Worm (Caenorhabditis elegans) whole organism, L3 larva: ENCODE results near the gene cutl-29.

Experiments
- R02D3.7 ChIP-seq: fragments of 150-350 bp; optimal IDR thresholded peaks from 2 replicates; lab custom pipeline; 2014; ENCODE audit warnings: missing biosample characterization, missing genetic modification characterization
- aly-2 ChIP-seq: fragments of 150-350 bp; optimal IDR thresholded peaks from 2 replicates; lab custom pipeline; 2014; ENCODE audit warnings: missing biosample characterization, missing genetic modification characterization
- elt-1 ChIP-seq: fragments of 150-350 bp; optimal IDR thresholded peaks from 2 replicates; lab custom pipeline; 2014; ENCODE audit warnings: missing biosample characterization, missing genetic modification characterization
- fos-1 ChIP-seq: fragments of 150-350 bp; optimal IDR thresholded peaks from 2 replicates; lab custom pipeline; 2014; ENCODE audit warnings: missing biosample characterization, missing genetic modification characterization
- jun-1 ChIP-seq: fragments of 150-350 bp; optimal IDR thresholded peaks from 2 replicates; lab custom pipeline; 2014; ENCODE audit warnings: missing biosample characterization, missing genetic modification reagents, missing genetic modification characterization
- lin-15B ChIP-seq: fragments of 150-350 bp; optimal IDR thresholded peaks from 2 replicates; lab custom pipeline; 2014; ENCODE audit warnings: missing biosample characterization, missing genetic modification characterization
- lin-39 ChIP-seq: fragments of 150-350 bp; optimal IDR thresholded peaks from 2 replicates; lab custom pipeline; 2018; ENCODE audit warnings: missing biosample characterization, missing genetic modification reagents, missing genetic modification characterization
- mml-1 ChIP-seq: fragments of 150-350 bp; sonication (generic microtip); optimal IDR thresholded peaks from 3 replicates; lab custom pipeline; 2014; ENCODE audit warnings: missing biosample characterization, missing genetic modification characterization
- nhr-25 ChIP-seq: sonication (generic microtip); optimal IDR thresholded peaks from 2 replicates; lab custom pipeline; 2017; ENCODE audit warnings: missing biosample characterization, missing genetic modification characterization
- tbx-2 ChIP-seq: sonication (generic microtip); optimal IDR thresholded peaks from 2 replicates; lab custom pipeline; 2016; ENCODE audit warnings: mild to moderate bottlenecking, missing genetic modification characterization, missing compliant biosample characterization
- unc-62 ChIP-seq: fragments of 150-350 bp; sonication (generic microtip); optimal IDR thresholded peaks from 4 replicates; lab custom pipeline; 2014; ENCODE audit warnings: missing biosample characterization, missing genetic modification reagents, missing genetic modification characterization

DNA sequence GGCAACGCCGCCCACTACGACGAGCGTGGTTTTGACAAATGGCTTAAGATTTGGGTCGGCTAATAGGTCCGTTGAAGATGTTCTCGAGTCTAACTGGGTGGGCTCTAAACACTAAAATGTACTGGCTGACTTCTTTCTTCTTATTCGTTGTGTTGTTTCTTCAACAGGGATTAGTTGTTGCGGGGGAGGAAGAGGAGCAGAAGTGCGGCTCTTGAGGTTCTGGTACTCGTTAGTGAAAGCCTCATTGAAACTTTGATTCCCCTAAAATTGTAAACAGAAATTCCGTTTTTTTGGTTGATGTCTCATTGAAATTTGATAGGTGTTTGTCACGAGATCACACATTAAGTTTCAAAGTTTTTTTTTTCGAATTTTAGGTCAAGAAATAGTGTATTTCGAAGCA, 39.9 kb upstream of the cutl-29 start:
- TF ChIP-seq R02D3.7 (tag; lab: Kevin White, UChicago) (no peak), lin-39 (no peak), unc-62 (no peak), mml-1 (tag; lab: Kevin White, UChicago) (no peak), jun-1 (tag; lab: Kevin White, UChicago) (no peak), fos-1 (tag; lab: Kevin White, UChicago) (no peak), lin-15B (no peak), aly-2 (tag; lab: Kevin White, UChicago) (no peak), tbx-2 (no peak), elt-1 (no peak), nhr-25 (tag; lab: Kevin White, UChicago) (no peak)
